Worm (Caenorhabditis elegans) whole organism, L3 larva: ENCODE results near the gene taf-6.2.

Experiments
- R02D3.7 ChIP-seq: fragments of 150-350 bp; optimal IDR thresholded peaks from 2 replicates; lab custom pipeline; 2014; ENCODE audit warnings: missing biosample characterization, missing genetic modification characterization
- ZK546.5 ChIP-seq: sonication (generic microtip); optimal IDR thresholded peaks from 2 replicates; lab custom pipeline; 2017; ENCODE audit warnings: missing biosample characterization, missing genetic modification characterization
- aly-2 ChIP-seq: fragments of 150-350 bp; optimal IDR thresholded peaks from 2 replicates; lab custom pipeline; 2014; ENCODE audit warnings: missing biosample characterization, missing genetic modification characterization
- ama-1 ChIP-seq: fragments of 150-350 bp; optimal IDR thresholded peaks from 2 replicates; lab custom pipeline; 2018
- ceh-16 ChIP-seq: sonication (generic microtip); optimal IDR thresholded peaks from 2 replicates; lab custom pipeline; 2017; ENCODE audit warnings: missing biosample characterization, missing genetic modification characterization
- ceh-28 ChIP-seq: fragments of 150-350 bp; optimal IDR thresholded peaks from 2 replicates; lab custom pipeline; 2014; ENCODE audit warnings: missing biosample characterization, missing genetic modification reagents, missing genetic modification characterization
- ceh-82 ChIP-seq: fragments of 150-350 bp; optimal IDR thresholded peaks from 2 replicates; lab custom pipeline; 2014; ENCODE audit warnings: missing biosample characterization, missing genetic modification characterization
- ceh-9 ChIP-seq: sonication (generic microtip); optimal IDR thresholded peaks from 2 replicates; lab custom pipeline; 2018; ENCODE audit warnings: missing biosample characterization, missing genetic modification characterization
- daf-12 ChIP-seq: fragments of 150-350 bp; optimal IDR thresholded peaks from 2 replicates; lab custom pipeline; 2014; ENCODE audit warnings: missing biosample characterization, missing genetic modification reagents, missing genetic modification characterization
- egl-27 ChIP-seq: sonication (generic microtip); optimal IDR thresholded peaks from 4 replicates; lab custom pipeline; 2017; ENCODE audit warnings: missing biosample characterization, missing genetic modification reagents, missing genetic modification characterization
- egl-5 ChIP-seq: fragments of 150-350 bp; optimal IDR thresholded peaks from 2 replicates; lab custom pipeline; 2017; ENCODE audit warnings: missing biosample characterization, missing genetic modification reagents, missing genetic modification characterization, inconsistent platforms
- elt-1 ChIP-seq: fragments of 150-350 bp; optimal IDR thresholded peaks from 2 replicates; lab custom pipeline; 2014; ENCODE audit warnings: missing biosample characterization, missing genetic modification characterization
- elt-2 ChIP-seq: sonication (generic microtip); optimal IDR thresholded peaks from 2 replicates; lab custom pipeline; 2016; ENCODE audit warnings: missing genetic modification reagents, mild to moderate bottlenecking, missing genetic modification characterization, missing compliant biosample characterization
- elt-3 ChIP-seq, 3 experiments: fragments of 150-350 bp in 1 of 3; sonication (generic microtip) in 2 of 3; optimal IDR thresholded peaks; 2 replicates in 2 of 3; 4 replicates in 1 of 3; lab custom pipeline; 2014 to 2017; ENCODE audit warnings: missing biosample characterization in 3 of 3, missing genetic modification characterization in 3 of 3
- eor-1 ChIP-seq, 2 experiments: fragments of 150-350 bp; optimal IDR thresholded peaks; 2 replicates each; lab custom pipeline; 2014 to 2018; ENCODE audit warnings: missing biosample characterization in 2 of 2, missing genetic modification characterization in 2 of 2
- fkh-10 ChIP-seq: sonication (generic microtip); optimal IDR thresholded peaks from 2 replicates; lab custom pipeline; 2017; ENCODE audit warnings: missing biosample characterization, missing genetic modification reagents, missing genetic modification characterization
- fkh-2 ChIP-seq: fragments of 150-350 bp; optimal IDR thresholded peaks from 2 replicates; lab custom pipeline; 2014; ENCODE audit warnings: missing biosample characterization, missing genetic modification reagents, missing genetic modification characterization
- fos-1 ChIP-seq: fragments of 150-350 bp; optimal IDR thresholded peaks from 2 replicates; lab custom pipeline; 2014; ENCODE audit warnings: missing biosample characterization, missing genetic modification characterization
- hmg-11 ChIP-seq: sonication (generic microtip); optimal IDR thresholded peaks from 2 replicates; lab custom pipeline; 2016; ENCODE audit warnings: missing genetic modification characterization, missing compliant biosample characterization
- jun-1 ChIP-seq: fragments of 150-350 bp; optimal IDR thresholded peaks from 2 replicates; lab custom pipeline; 2014; ENCODE audit warnings: missing biosample characterization, missing genetic modification reagents, missing genetic modification characterization
- lin-15B ChIP-seq: fragments of 150-350 bp; optimal IDR thresholded peaks from 2 replicates; lab custom pipeline; 2014; ENCODE audit warnings: missing biosample characterization, missing genetic modification characterization
- lin-39 ChIP-seq: fragments of 150-350 bp; optimal IDR thresholded peaks from 2 replicates; lab custom pipeline; 2018; ENCODE audit warnings: missing biosample characterization, missing genetic modification reagents, missing genetic modification characterization
- lsy-12 ChIP-seq: sonication (generic microtip); optimal IDR thresholded peaks from 2 replicates; lab custom pipeline; 2016; ENCODE audit warnings: mild to moderate bottlenecking, missing genetic modification characterization, missing compliant biosample characterization
- mdl-1 ChIP-seq: fragments of 150-350 bp; optimal IDR thresholded peaks from 2 replicates; lab custom pipeline; 2014; ENCODE audit warnings: missing biosample characterization, missing genetic modification characterization
- mml-1 ChIP-seq: fragments of 150-350 bp; sonication (generic microtip); optimal IDR thresholded peaks from 3 replicates; lab custom pipeline; 2014; ENCODE audit warnings: missing biosample characterization, missing genetic modification characterization
- nfya-1 ChIP-seq: sonication (generic microtip); optimal IDR thresholded peaks from 2 replicates; lab custom pipeline; 2017; ENCODE audit warnings: missing genetic modification characterization, mild to moderate bottlenecking, missing compliant biosample characterization, antibody characterized with exemption, moderate library complexity; ENCODE audit not compliant: insufficient read depth
- nhr-11 ChIP-seq: fragments of 150-350 bp; optimal IDR thresholded peaks from 2 replicates; lab custom pipeline; 2014; ENCODE audit warnings: missing biosample characterization, missing genetic modification characterization
- nhr-12 ChIP-seq: fragments of 150-350 bp; optimal IDR thresholded peaks from 2 replicates; lab custom pipeline; 2014; ENCODE audit warnings: missing biosample characterization, missing genetic modification characterization
- nhr-23 ChIP-seq: fragments of 150-350 bp; optimal IDR thresholded peaks from 2 replicates; lab custom pipeline; 2014; ENCODE audit warnings: missing biosample characterization, missing genetic modification reagents, missing genetic modification characterization
- nhr-237 ChIP-seq: fragments of 150-350 bp; optimal IDR thresholded peaks from 2 replicates; lab custom pipeline; 2014; ENCODE audit warnings: missing biosample characterization, missing genetic modification characterization
- nhr-25 ChIP-seq: sonication (generic microtip); optimal IDR thresholded peaks from 2 replicates; lab custom pipeline; 2017; ENCODE audit warnings: missing biosample characterization, missing genetic modification characterization
- nhr-28 ChIP-seq: fragments of 150-350 bp; optimal IDR thresholded peaks from 2 replicates; lab custom pipeline; 2014; ENCODE audit warnings: missing biosample characterization, missing genetic modification characterization
- nhr-43 ChIP-seq: sonication (generic microtip); optimal IDR thresholded peaks from 2 replicates; lab custom pipeline; 2016; ENCODE audit warnings: mild to moderate bottlenecking, missing genetic modification characterization, missing compliant biosample characterization; ENCODE audit not compliant: poor library complexity, severe bottlenecking
- nhr-67 ChIP-seq: fragments of 150-350 bp; optimal IDR thresholded peaks from 2 replicates; lab custom pipeline; 2014; ENCODE audit warnings: missing biosample characterization, missing genetic modification characterization
- nhr-76 ChIP-seq: fragments of 150-350 bp; sonication (generic microtip); optimal IDR thresholded peaks from 5 replicates; lab custom pipeline; 2014; ENCODE audit warnings: missing biosample characterization, missing genetic modification characterization
- nhr-77 ChIP-seq: fragments of 150-350 bp; optimal IDR thresholded peaks from 2 replicates; lab custom pipeline; 2014; ENCODE audit warnings: missing biosample characterization, missing genetic modification characterization
- pha-4 ChIP-seq: fragments of 150-350 bp; optimal IDR thresholded peaks from 2 replicates; lab custom pipeline; 2014; ENCODE audit warnings: missing biosample characterization, missing genetic modification reagents, missing genetic modification characterization
- pqm-1 ChIP-seq: fragments of 150-350 bp; optimal IDR thresholded peaks from 2 replicates; lab custom pipeline; 2017; ENCODE audit warnings: missing biosample characterization, missing genetic modification characterization, inconsistent platforms
- sea-2 ChIP-seq: fragments of 150-350 bp; sonication (generic microtip); optimal IDR thresholded peaks from 4 replicates; lab custom pipeline; 2014; ENCODE audit warnings: missing biosample characterization, missing genetic modification reagents, missing genetic modification characterization
- skn-1 ChIP-seq: fragments of 150-350 bp; optimal IDR thresholded peaks from 2 replicates; lab custom pipeline; 2014; ENCODE audit warnings: missing biosample characterization, missing genetic modification characterization
- snpc-4 ChIP-seq: fragments of 150-350 bp; optimal IDR thresholded peaks from 2 replicates; lab custom pipeline; 2014; ENCODE audit warnings: missing biosample characterization, missing genetic modification characterization
- tbx-2 ChIP-seq: sonication (generic microtip); optimal IDR thresholded peaks from 2 replicates; lab custom pipeline; 2016; ENCODE audit warnings: mild to moderate bottlenecking, missing genetic modification characterization, missing compliant biosample characterization
- unc-39 ChIP-seq: sonication (generic microtip); optimal IDR thresholded peaks from 4 replicates; lab custom pipeline; 2017; ENCODE audit warnings: missing biosample characterization, missing genetic modification characterization
- unc-62 ChIP-seq: fragments of 150-350 bp; sonication (generic microtip); optimal IDR thresholded peaks from 4 replicates; lab custom pipeline; 2014; ENCODE audit warnings: missing biosample characterization, missing genetic modification reagents, missing genetic modification characterization
- zag-1 ChIP-seq: fragments of 150-350 bp; optimal IDR thresholded peaks from 2 replicates; lab custom pipeline; 2014; ENCODE audit warnings: missing biosample characterization, missing genetic modification characterization
- ztf-11 ChIP-seq: fragments of 150-350 bp; optimal IDR thresholded peaks from 2 replicates; lab custom pipeline; 2014; ENCODE audit warnings: missing biosample characterization, missing genetic modification characterization
- ztf-4 ChIP-seq: fragments of 150-350 bp; optimal IDR thresholded peaks from 2 replicates; lab custom pipeline; 2014; ENCODE audit warnings: missing biosample characterization, missing genetic modification characterization

The taf-6.2 gene

DNA sequence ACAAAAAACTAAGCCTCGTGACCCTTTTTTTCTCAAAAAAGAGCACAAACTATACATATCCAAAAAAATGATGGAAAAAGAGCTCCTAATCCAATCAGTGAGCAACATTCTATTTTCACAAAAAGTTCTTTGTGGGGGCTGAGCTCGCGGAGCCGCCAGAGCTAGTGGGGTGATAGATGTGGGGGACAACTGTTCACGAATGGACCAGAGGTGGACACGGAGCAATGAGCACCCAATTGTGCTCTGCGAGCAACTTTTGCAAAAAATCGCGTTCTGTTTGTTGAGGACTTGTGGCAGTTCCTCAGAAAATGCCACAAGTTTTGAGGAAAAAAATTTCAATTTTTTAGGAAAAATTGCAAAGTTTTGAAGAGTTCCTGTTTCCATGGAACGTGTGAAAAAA is 39.7 kb downstream of the taf-6.2 start:
- TF ChIP-seq egl-27 (tag; lab: Kevin White, UChicago) (no peak), nhr-28 (no peak), nhr-67 (no peak), zag-1 (no peak), fkh-10 (GFP tag; lab: Kevin White, UChicago) (no peak), egl-5 (tag; lab: Kevin White, UChicago) (no peak), fkh-2 (tag; lab: Kevin White, UChicago) (no peak), elt-1 (tag; lab: Kevin White, UChicago) (no peak), ceh-28 (no peak), nhr-11 (tag; lab: Kevin White, UChicago) (no peak), jun-1 (no peak), tbx-2 (tag; lab: Kevin White, UChicago) (no peak), skn-1 (no peak), sea-2 (GFP tag; lab: Kevin White, UChicago) (no peak), nhr-77 (tag; lab: Kevin White, UChicago) (no peak)
- TF ChIP-seq, all 47 proteins: peak for 0

DNA sequence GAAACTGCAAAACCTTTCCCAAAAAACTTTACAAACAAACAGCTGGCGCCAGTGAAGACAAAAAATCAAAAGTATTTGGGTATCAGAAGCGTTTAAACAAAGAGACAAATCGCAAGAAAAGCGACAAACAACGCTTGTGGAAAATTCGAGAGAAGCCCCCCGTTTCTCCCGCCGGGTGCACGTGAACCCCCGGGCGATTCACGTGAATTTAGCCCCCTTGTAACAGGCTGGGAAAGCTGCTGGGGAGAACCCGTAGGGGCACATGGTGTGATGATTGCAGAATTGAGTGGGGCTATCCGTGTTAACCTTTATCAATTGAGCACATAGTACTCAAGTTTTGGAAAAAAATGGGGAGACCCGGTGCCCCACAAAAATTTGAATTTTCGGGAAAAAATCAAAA is 40.3 kb downstream of the taf-6.2 start:
- no peak for TF ChIP-seq aly-2
- peak; percentile 56 for TF ChIP-seq nhr-25
- peak; percentile 18 for TF ChIP-seq nhr-11 (tag; lab: Kevin White, UChicago)
- peak; percentile 62 for TF ChIP-seq nfya-1 (tag; lab: Kevin White, UChicago)
- TF ChIP-seq ama-1: peak; percentile 10
- TF ChIP-seq R02D3.7 (tag; lab: Kevin White, UChicago): peak; percentile 9
- no peak for TF ChIP-seq skn-1
- no peak for TF ChIP-seq ceh-16
- no peak for TF ChIP-seq ceh-82 (tag; lab: Kevin White, UChicago)
- TF ChIP-seq daf-12 (tag; lab: Kevin White, UChicago): no peak
- TF ChIP-seq ZK546.5: no peak
- no peak for TF ChIP-seq unc-62 (GFP tag; lab: Kevin White, UChicago)
- TF ChIP-seq sea-2 (GFP tag; lab: Kevin White, UChicago): no peak
- TF ChIP-seq nhr-67: no peak
- no peak for TF ChIP-seq elt-1 (tag; lab: Kevin White, UChicago)
- no peak for TF ChIP-seq eor-1 (tag; optimal IDR thresholded peaks at IDR 0.05; lab: Kevin White, UChicago)
- TF ChIP-seq mdl-1 (tag; lab: Kevin White, UChicago): peak; percentile 60
- peak; percentile 66 for TF ChIP-seq ceh-28
- TF ChIP-seq fkh-10 (GFP tag; lab: Kevin White, UChicago): no peak
- no peak for TF ChIP-seq ceh-9 (tag; lab: Kevin White, UChicago)
- TF ChIP-seq lin-15B (tag; lab: Kevin White, UChicago): no peak
- TF ChIP-seq nhr-76 (tag; lab: Kevin White, UChicago): no peak
- TF ChIP-seq egl-27 (tag; lab: Kevin White, UChicago): no peak
- no peak for TF ChIP-seq nhr-237 (tag; lab: Kevin White, UChicago)
- no peak for TF ChIP-seq nhr-43 (tag; lab: Kevin White, UChicago)
- peak; percentile 59 for TF ChIP-seq tbx-2 (tag; lab: Kevin White, UChicago)
- TF ChIP-seq nhr-28: no peak
- TF ChIP-seq elt-3 (tag; optimal IDR thresholded peaks at IDR 0.05; lab: Kevin White, UChicago): peak in 1 of 3 experiments; percentile 6
- TF ChIP-seq elt-2: no peak
- TF ChIP-seq nhr-12 (tag; lab: Kevin White, UChicago): no peak
- TF ChIP-seq lsy-12 (tag; lab: Kevin White, UChicago): peak; percentile 22
- TF ChIP-seq fos-1 (tag; lab: Kevin White, UChicago): no peak
- TF ChIP-seq lin-39 (tag; lab: Kevin White, UChicago): no peak
- TF ChIP-seq egl-5 (tag; lab: Kevin White, UChicago): no peak
- no peak for TF ChIP-seq hmg-11 (tag; lab: Kevin White, UChicago)
- no peak for TF ChIP-seq nhr-77 (tag; lab: Kevin White, UChicago)
- TF ChIP-seq unc-39 (tag; lab: Kevin White, UChicago): no peak
- TF ChIP-seq ztf-11: no peak
- TF ChIP-seq jun-1: no peak
- no peak for TF ChIP-seq fkh-2 (tag; lab: Kevin White, UChicago)
- TF ChIP-seq ztf-4 (tag; lab: Kevin White, UChicago): no peak
- no peak for TF ChIP-seq snpc-4 (tag; lab: Kevin White, UChicago)
- TF ChIP-seq nhr-23 (tag; lab: Kevin White, UChicago): peak; percentile 47
- peak; percentile 95 for TF ChIP-seq mml-1 (tag; lab: Kevin White, UChicago)
- TF ChIP-seq pha-4: peak; percentile 89
- TF ChIP-seq zag-1: no peak
- TF ChIP-seq pqm-1 (tag; lab: Kevin White, UChicago): peak; percentile 1
